Worm (Caenorhabditis elegans) whole organism, L1 larva: ENCODE measurements around the gene str-233.

Source experiments
- ceh-90 ChIP-seq: sonication (generic microtip); optimal IDR thresholded peaks from 2 replicates; lab custom pipeline; 2016; ENCODE audit warnings: missing genetic modification characterization, missing compliant biosample characterization
- fkh-4 ChIP-seq: sonication (generic microtip); optimal IDR thresholded peaks from 2 replicates; lab custom pipeline; 2016; ENCODE audit warnings: missing compliant biosample characterization, missing genetic modification characterization, borderline replicate concordance
- lin-15B ChIP-seq: fragments of 150-350 bp; sonication (generic microtip); optimal IDR thresholded peaks from 3 replicates; lab custom pipeline; 2014; ENCODE audit warnings: missing biosample characterization, missing genetic modification characterization
- mdl-1 ChIP-seq, 2 experiments: fragments of 150-350 bp; optimal IDR thresholded peaks; 2 replicates each; lab custom pipeline; 2014 to 2017; ENCODE audit warnings: missing biosample characterization in 2 of 2, missing genetic modification characterization in 2 of 2, inconsistent platforms in 1 of 2
- pag-3 ChIP-seq: sonication (generic microtip); optimal IDR thresholded peaks from 2 replicates; lab custom pipeline; 2017; ENCODE audit warnings: missing genetic modification characterization, mild to moderate bottlenecking, missing compliant biosample characterization, antibody characterized with exemption, borderline replicate concordance; ENCODE audit not compliant: insufficient read depth
- swsn-7 ChIP-seq: sonication (generic microtip); optimal IDR thresholded peaks from 2 replicates; lab custom pipeline; 2016; ENCODE audit warnings: missing genetic modification characterization, missing compliant biosample characterization

DNA sequence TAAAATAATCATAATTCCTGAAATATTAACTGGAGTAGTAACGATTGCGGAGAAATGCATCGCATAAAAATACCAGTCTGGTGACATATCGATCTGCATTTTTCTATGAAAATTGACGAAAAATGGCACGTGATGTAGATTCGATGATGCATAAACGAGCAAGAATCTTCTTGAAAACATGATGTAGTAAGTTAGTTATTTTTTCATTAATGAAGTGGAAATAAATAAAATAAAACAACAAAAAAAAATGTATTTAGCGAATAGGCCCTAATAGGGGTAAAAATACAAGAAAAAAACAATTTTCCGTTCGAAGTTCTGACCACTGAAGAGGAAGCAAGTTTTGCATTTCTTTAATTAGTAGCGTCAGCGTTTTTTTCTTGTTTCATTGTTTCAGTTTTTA lies 44.4 kb downstream of the str-233 start, which contains the start of gene sri-2:
- TF ChIP-seq pag-3 = no peak
- no peak for TF ChIP-seq mdl-1 (tag; optimal IDR thresholded peaks at IDR 0.05; lab: Kevin White, UChicago)
- no peak for TF ChIP-seq lin-15B (tag; lab: Kevin White, UChicago)
- no peak for TF ChIP-seq fkh-4 (tag; lab: Kevin White, UChicago)
- TF ChIP-seq ceh-90 (tag; lab: Kevin White, UChicago) = no peak
- no peak for TF ChIP-seq swsn-7 (tag; lab: Kevin White, UChicago)
